Worm (Caenorhabditis elegans) whole organism, L4/young adult: ENCODE data around the gene col-20.

Experiments
- W03F9.2 ChIP-seq: fragments of 150-350 bp; optimal IDR thresholded peaks from 2 replicates; lab custom pipeline; 2014; ENCODE audit warnings: missing biosample characterization, missing genetic modification characterization
- dao-5 ChIP-seq: sonication (generic microtip); optimal IDR thresholded peaks from 2 replicates; lab custom pipeline; 2016; ENCODE audit warnings: missing genotype, missing genetic modification characterization, moderate library complexity, missing compliant biosample characterization

DNA sequence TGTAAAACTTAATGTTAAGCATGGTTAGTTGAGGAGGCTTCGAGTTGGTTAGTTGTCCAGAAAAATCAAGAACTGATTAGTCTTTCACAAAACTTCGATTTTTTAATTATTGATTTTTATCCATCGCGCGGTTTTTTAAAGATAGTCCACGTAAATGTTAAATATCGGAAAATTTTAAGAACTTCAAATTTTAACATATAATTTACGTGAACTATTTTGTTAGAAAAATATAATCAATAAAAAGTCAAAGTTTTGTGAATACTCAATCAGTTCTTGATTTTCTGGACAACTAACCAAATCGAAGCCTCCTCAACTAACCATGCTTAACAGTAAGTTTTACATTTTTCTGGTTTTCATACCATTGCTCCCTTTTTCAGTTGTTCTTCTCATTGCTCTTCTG is 35.8 kb downstream of the col-20 start, which contains the start of the genes C33F10.11 and C33F10.1:
- TF ChIP-seq W03F9.2 (tag; lab: Kevin White, UChicago) (no peak), dao-5 (tag; lab: Kevin White, UChicago) (no peak)
